Worm (Caenorhabditis elegans): ENCODE results near the gene nhr-269.

ce11 chrV:15384733-15385132, 15.1 kb upstream of the nhr-269 start, which contains the start of gene str-102:
- TF ChIP-seq nhr-12 (tag; optimal IDR thresholded peaks at IDR 0.05) (no peak), M03D4.4 (tag; optimal IDR thresholded peaks at IDR 0.05) (no peak), unc-62 (GFP tag; optimal IDR thresholded peaks at IDR 0.05) (no peak), lsy-2 (tag; optimal IDR thresholded peaks at IDR 0.05) (no peak), ceh-39 (tag; optimal IDR thresholded peaks at IDR 0.05) (no peak)

Data from whole organism, mixed stage, embryonic.